Fruit fly (Drosophila melanogaster): ENCODE measurements around the gene bigmax.
A peak's percentile ranks its signal among the peaks of the same experiment; 100 is the strongest.

bigmax gene

dm6 chr3R:27244742-27245400 lies 43.5 kb downstream of the bigmax start, which contains the start of gene CG18766 (continued):
- TF ChIP-seq ac (GFP tag; optimal IDR thresholded peaks at IDR 0.05) (no peak), ATbp (GFP tag; optimal IDR thresholded peaks at IDR 0.05) (no peak), CTCF (GFP tag; optimal IDR thresholded peaks at IDR 0.05) (peak; percentile 73), odd (GFP tag; optimal IDR thresholded peaks at IDR 0.05) (no peak), Sox102F (GFP tag; optimal IDR thresholded peaks at IDR 0.05) (no peak), cato (GFP tag; optimal IDR thresholded peaks at IDR 0.05; ENCODE audit: borderline replicate concordance) (no peak), dmrt11E (tag; optimal IDR thresholded peaks at IDR 0.05) (peak; percentile 7), CG5953 (GFP tag; IDR thresholded peaks at IDR 0.05) (no peak), Hmr (GFP tag; optimal IDR thresholded peaks at IDR 0.05) (peak; percentile 33), CG10274 (GFP tag; optimal IDR thresholded peaks at IDR 0.05) (no peak), CG11085 (GFP tag; IDR thresholded peaks at IDR 0.05) (no peak), CG7745 (tag; optimal IDR thresholded peaks at IDR 0.05) (peak; percentile 32), toy (GFP tag; IDR thresholded peaks at IDR 0.05) (no peak), Dip3 (GFP tag; optimal IDR thresholded peaks at IDR 0.05) (no peak), CG34224 (GFP tag; IDR thresholded peaks at IDR 0.05; ENCODE audit: partially characterized antibody) (no peak), fd96Cb (tag; optimal IDR thresholded peaks at IDR 0.05) (no peak), CG2202 (tag; optimal IDR thresholded peaks at IDR 0.05) (no peak), bigmax (GFP tag; optimal IDR thresholded peaks at IDR 0.05) (no peak), slou (GFP tag; optimal IDR thresholded peaks at IDR 0.05) (no peak), CG1024 (GFP tag; IDR thresholded peaks at IDR 0.05) (no peak; the same call in 1 of the 2 replicates), CG7271 (tag; optimal IDR thresholded peaks at IDR 0.05) (no peak), row (GFP tag; IDR thresholded peaks at IDR 0.05) (peak; percentile 55; the same call in 2 of the 3 replicates), Optix (GFP tag; IDR thresholded peaks at IDR 0.05) (no peak), lilli (GFP tag; optimal IDR thresholded peaks at IDR 0.05) (peak; percentile 39), eve (GFP tag; optimal IDR thresholded peaks at IDR 0.05) (no peak), CG2199 (GFP tag; IDR thresholded peaks at IDR 0.05) (peak; percentile 70; the same call in 1 of the 3 replicates), slbo (GFP tag; IDR thresholded peaks at IDR 0.05) (peak; percentile 61), CG9797 (GFP tag; optimal IDR thresholded peaks at IDR 0.05) (peak; percentile 18), CG17361 (GFP tag; IDR thresholded peaks at IDR 0.05) (peak; percentile 33; the same call in 1 of the 3 replicates), ato (GFP tag; IDR thresholded peaks at IDR 0.05; ENCODE audit: partially characterized antibody) (peak; percentile 42; the same call in 1 of the 2 replicates), Atf-2 (GFP tag; optimal IDR thresholded peaks at IDR 0.05) (no peak), Sry-δ (GFP tag; optimal IDR thresholded peaks at IDR 0.05) (peak; percentile 56), salm (tag; optimal IDR thresholded peaks at IDR 0.05) (no peak), CG9727 (GFP tag; optimal IDR thresholded peaks at IDR 0.05) (no peak), Xrp1 (GFP tag; IDR thresholded peaks at IDR 0.05) (peak; percentile 17; the same call in 1 of the 2 replicates), Rx (GFP tag; IDR thresholded peaks at IDR 0.05) (no peak), CG13296 (GFP tag; optimal IDR thresholded peaks at IDR 0.05) (no peak), CG8924 (tag; optimal IDR thresholded peaks at IDR 0.05) (peak; percentile 14), CHES-1-like (GFP tag; optimal IDR thresholded peaks at IDR 0.05) (peak; percentile 51), D19B (GFP tag; optimal IDR thresholded peaks at IDR 0.05) (no peak), Oaz (GFP tag; IDR thresholded peaks at IDR 0.05) (no peak), CG34422 (GFP tag; IDR thresholded peaks at IDR 0.05) (peak; percentile 58; the same call in 1 of the 3 replicates), Elba2 (GFP tag; optimal IDR thresholded peaks at IDR 0.05) (no peak), CG4360 (GFP tag; IDR thresholded peaks at IDR 0.05) (no peak), mam (GFP tag; optimal IDR thresholded peaks at IDR 0.05) (peak; percentile 54), lmd (GFP tag; IDR thresholded peaks at IDR 0.05) (peak; percentile 34; the same call in 1 of the 2 replicates), CG10267 (tag; optimal IDR thresholded peaks at IDR 0.05) (peak; percentile 12), CG10209 (GFP tag; optimal IDR thresholded peaks at IDR 0.05) (no peak), CG4730 (GFP tag; IDR thresholded peaks at IDR 0.05) (no peak), peb (GFP tag; IDR thresholded peaks at IDR 0.05) (0 out of 2 replicates have a peak, but pooled peaks have one; percentile 15), CG17829 (tag; optimal IDR thresholded peaks at IDR 0.05) (no peak)

Data from whole organism, embryonic.